Worm (Caenorhabditis elegans): Measurements from ENCODE around the gene C07B5.4.

Gene C07B5.4

ce11 chrX:9560931-9561330 is 31.5 kb downstream of the C07B5.4 start (continued):
- TF ChIP-seq Y53G8AR.9 (GFP tag; conservative IDR thresholded peaks at IDR 0.05) (0 out of 2 replicates have a peak, but pooled peaks have one; percentile 49), akir-1 (GFP tag; optimal IDR thresholded peaks at IDR 0.05) (no peak), sptf-2 (GFP tag; optimal IDR thresholded peaks at IDR 0.05) (no peak), F33H1.4 (GFP tag; IDR thresholded peaks at IDR 0.05) (no peak), attf-5 (GFP tag; optimal IDR thresholded peaks at IDR 0.05) (no peak), nfya-1 (tag; optimal IDR thresholded peaks at IDR 0.05; ENCODE audit: borderline replicate concordance, insufficient read depth) (no peak), F49E8.2 (tag; optimal IDR thresholded peaks at IDR 0.05; ENCODE audit: insufficient read depth) (no peak), ceh-91 (GFP tag; IDR thresholded peaks at IDR 0.05) (no peak), xnd-1 (tag; optimal IDR thresholded peaks at IDR 0.05) (no peak), nhr-27 (tag; optimal IDR thresholded peaks at IDR 0.05) (no peak), ccch-3 (GFP tag; optimal IDR thresholded peaks at IDR 0.05) (no peak), B0035.1 (tag; optimal IDR thresholded peaks at IDR 0.05) (no peak), B0261.1 (tag; optimal IDR thresholded peaks at IDR 0.05) (peak; percentile 79), tlf-1 (GFP tag; optimal IDR thresholded peaks at IDR 0.05) (no peak), Y53F4B.3 (GFP tag; IDR thresholded peaks at IDR 0.05) (no peak), gei-17 (GFP tag; optimal IDR thresholded peaks at IDR 0.05) (no peak), ztf-6 (GFP tag; IDR thresholded peaks at IDR 0.05) (0 out of 2 replicates have a peak, but pooled peaks have one; percentile 79), madf-10 (tag; optimal IDR thresholded peaks at IDR 0.05) (peak; percentile 35), ceh-79 (tag; optimal IDR thresholded peaks at IDR 0.05) (no peak), F55B11.4 (tag; optimal IDR thresholded peaks at IDR 0.05; ENCODE audit: borderline replicate concordance, insufficient read depth) (no peak), hlh-26 (GFP tag; conservative IDR thresholded peaks at IDR 0.05) (no peak), nhr-90 (tag; optimal IDR thresholded peaks at IDR 0.05) (peak; percentile 40), zfh-2 (GFP tag; conservative IDR thresholded peaks at IDR 0.05) (no peak), madf-3 (GFP tag; IDR thresholded peaks at IDR 0.05) (peak; percentile 60; the same call in 1 of the 2 replicates), fkh-3 (tag; optimal IDR thresholded peaks at IDR 0.05) (no peak), attf-6 (GFP tag; IDR thresholded peaks at IDR 0.05) (no peak), ztf-18 (tag; optimal IDR thresholded peaks at IDR 0.05) (peak; percentile 40), F37B4.10 (GFP tag; IDR thresholded peaks at IDR 0.05) (no peak), ceh-100 (GFP tag; IDR thresholded peaks at IDR 0.05) (no peak), lin-35 (GFP tag; optimal IDR thresholded peaks at IDR 0.05) (no peak), madf-8 (GFP tag; conservative IDR thresholded peaks at IDR 0.05) (no peak), egl-44 (GFP tag; IDR thresholded peaks at IDR 0.05) (no peak), hlh-12 (tag; optimal IDR thresholded peaks at IDR 0.05) (no peak), F10E7.11 (tag; optimal IDR thresholded peaks at IDR 0.05) (no peak), mel-28 (tag; optimal IDR thresholded peaks at IDR 0.05; ENCODE audit: borderline replicate concordance) (no peak), dox-1 (GFP tag; IDR thresholded peaks at IDR 0.05) (peak; percentile 53; the same call in 1 of the 2 replicates), lsy-27 (tag; optimal IDR thresholded peaks at IDR 0.05; ENCODE audit: borderline replicate concordance, insufficient read depth) (no peak), ztf-25 (GFP tag; IDR thresholded peaks at IDR 0.05) (peak; percentile 74; the same call in 1 of the 2 replicates), cebp-1 (GFP tag; IDR thresholded peaks at IDR 0.05) (no peak), cebp-1 (tag; optimal IDR thresholded peaks at IDR 0.05) (peak; percentile 54), ztf-28 (GFP tag; IDR thresholded peaks at IDR 0.05) (no peak), mcd-1 (GFP tag; IDR thresholded peaks at IDR 0.05) (no peak), F22D6.2 (tag; optimal IDR thresholded peaks at IDR 0.05) (no peak), F23B12.7 (tag; optimal IDR thresholded peaks at IDR 0.05; ENCODE audit: insufficient read depth) (no peak), F52B5.7 (tag; optimal IDR thresholded peaks at IDR 0.05) (peak; percentile 54), unc-62 (GFP tag; optimal IDR thresholded peaks at IDR 0.05) (no peak), hrde-1 (tag; optimal IDR thresholded peaks at IDR 0.05; ENCODE audit: borderline replicate concordance) (no peak), unc-130 (GFP tag; optimal IDR thresholded peaks at IDR 0.05) (no peak)

Measured in whole organism, young adult.